Worm (Caenorhabditis elegans): ENCODE data around the gene Y37D8A.5.

ce11 chrIII:12870060-12870696 lies 14.9 kb upstream of the Y37D8A.5 start, which contains the start of gene Y37D8A.6:
- no peak for TF ChIP-seq ZK546.5 (tag; optimal IDR thresholded peaks at IDR 0.05)
- no peak for TF ChIP-seq zip-11 (GFP tag; IDR thresholded peaks at IDR 0.05)
- no peak for TF ChIP-seq ceh-82 (tag; optimal IDR thresholded peaks at IDR 0.05)
- no peak for TF ChIP-seq nhr-111 (GFP tag; optimal IDR thresholded peaks at IDR 0.05)
- no peak for TF ChIP-seq daf-12 (tag; optimal IDR thresholded peaks at IDR 0.05)
- no peak for TF ChIP-seq ztf-11 (tag; optimal IDR thresholded peaks at IDR 0.05)
- no peak for TF ChIP-seq hlh-11 (tag; optimal IDR thresholded peaks at IDR 0.05)
- no peak for TF ChIP-seq nhr-237 (tag; optimal IDR thresholded peaks at IDR 0.05)

Data from whole organism, L4 larva.